Fruit fly (Drosophila melanogaster): ENCODE data around the gene Esyt2.

The Esyt2 gene

dm6 chr3R:24563039-24563825, 18.7 kb downstream of the Esyt2 start:
- TF ChIP-seq Dll (optimal IDR thresholded peaks at IDR 0.05) = no peak
- TF ChIP-seq pan (optimal IDR thresholded peaks at IDR 0.05) = no peak
- no peak for TF ChIP-seq CG8478 (optimal IDR thresholded peaks at IDR 0.05)
- no peak for TF ChIP-seq usp (GFP tag; optimal IDR thresholded peaks at IDR 0.05)
- no peak for TF ChIP-seq psq (optimal IDR thresholded peaks at IDR 0.05)
- no peak for TF ChIP-seq EcR (GFP tag; optimal IDR thresholded peaks at IDR 0.05)

- TF ChIP-seq usp (GFP tag; optimal IDR thresholded peaks at IDR 0.05) (no peak), CG8478 (optimal IDR thresholded peaks at IDR 0.05) (no peak), Dll (optimal IDR thresholded peaks at IDR 0.05) (no peak), EcR (GFP tag; optimal IDR thresholded peaks at IDR 0.05) (no peak), psq (optimal IDR thresholded peaks at IDR 0.05) (no peak), pan (optimal IDR thresholded peaks at IDR 0.05) (no peak)
Observed at dm6 chr3R:24564191-24564798, 19.8 kb downstream of the Esyt2 start.

- TF ChIP-seq CG8478 (optimal IDR thresholded peaks at IDR 0.05) = no peak
- TF ChIP-seq EcR (GFP tag; optimal IDR thresholded peaks at IDR 0.05) = no peak
- no peak for TF ChIP-seq psq (optimal IDR thresholded peaks at IDR 0.05)
- TF ChIP-seq Dll (optimal IDR thresholded peaks at IDR 0.05) = no peak
- TF ChIP-seq usp (GFP tag; optimal IDR thresholded peaks at IDR 0.05) = no peak
- no peak for TF ChIP-seq pan (optimal IDR thresholded peaks at IDR 0.05)
Observed at dm6 chr3R:24564799-24565344, 20.4 kb downstream of the Esyt2 start.

- TF ChIP-seq Dll (optimal IDR thresholded peaks at IDR 0.05) (no peak), CG8478 (optimal IDR thresholded peaks at IDR 0.05) (no peak), pan (optimal IDR thresholded peaks at IDR 0.05) (no peak), usp (GFP tag; optimal IDR thresholded peaks at IDR 0.05) (no peak), EcR (GFP tag; optimal IDR thresholded peaks at IDR 0.05) (no peak), psq (optimal IDR thresholded peaks at IDR 0.05) (no peak)
Observed at dm6 chr3R:24565748-24566239, 21.3 kb downstream of the Esyt2 start.

dm6 chr3R:24566756-24567426, 22.4 kb downstream of the Esyt2 start:
- TF ChIP-seq Dll (optimal IDR thresholded peaks at IDR 0.05) (no peak), pan (optimal IDR thresholded peaks at IDR 0.05) (no peak), EcR (GFP tag; optimal IDR thresholded peaks at IDR 0.05) (no peak), CG8478 (optimal IDR thresholded peaks at IDR 0.05) (no peak), usp (GFP tag; optimal IDR thresholded peaks at IDR 0.05) (no peak), psq (optimal IDR thresholded peaks at IDR 0.05) (no peak)

dm6 chr3R:24567427-24567771, 22.9 kb downstream of the Esyt2 start:
- no peak for TF ChIP-seq pan (optimal IDR thresholded peaks at IDR 0.05)
- no peak for TF ChIP-seq psq (optimal IDR thresholded peaks at IDR 0.05)
- no peak for TF ChIP-seq CG8478 (optimal IDR thresholded peaks at IDR 0.05)
- TF ChIP-seq Dll (optimal IDR thresholded peaks at IDR 0.05) = no peak
- no peak for TF ChIP-seq usp (GFP tag; optimal IDR thresholded peaks at IDR 0.05)
- no peak for TF ChIP-seq EcR (GFP tag; optimal IDR thresholded peaks at IDR 0.05)

- TF ChIP-seq Dll (optimal IDR thresholded peaks at IDR 0.05) (no peak), CG8478 (optimal IDR thresholded peaks at IDR 0.05) (no peak), psq (optimal IDR thresholded peaks at IDR 0.05) (no peak), pan (optimal IDR thresholded peaks at IDR 0.05) (no peak), usp (GFP tag; optimal IDR thresholded peaks at IDR 0.05) (no peak), EcR (GFP tag; optimal IDR thresholded peaks at IDR 0.05) (no peak)
Observed at dm6 chr3R:24568251-24568932, 23.9 kb downstream of the Esyt2 start.

- TF ChIP-seq usp (GFP tag; optimal IDR thresholded peaks at IDR 0.05) = no peak
- no peak for TF ChIP-seq EcR (GFP tag; optimal IDR thresholded peaks at IDR 0.05)
- no peak for TF ChIP-seq Dll (optimal IDR thresholded peaks at IDR 0.05)
Observed at dm6 chr3R:24569669-24570349, 25.3 kb downstream of the Esyt2 start.

- TF ChIP-seq usp (GFP tag; optimal IDR thresholded peaks at IDR 0.05) (no peak), psq (optimal IDR thresholded peaks at IDR 0.05) (no peak), CG8478 (optimal IDR thresholded peaks at IDR 0.05) (no peak), Dll (optimal IDR thresholded peaks at IDR 0.05) (no peak), EcR (GFP tag; optimal IDR thresholded peaks at IDR 0.05) (no peak), pan (optimal IDR thresholded peaks at IDR 0.05) (no peak)
Observed at dm6 chr3R:24571386-24572124, 27.0 kb downstream of the Esyt2 start.

dm6 chr3R:24572540-24573043, 28.1 kb downstream of the Esyt2 start:
- no peak for TF ChIP-seq usp (GFP tag; optimal IDR thresholded peaks at IDR 0.05)
